Worm (Caenorhabditis elegans) whole organism, early embryonic: ENCODE results near the gene fbxa-154.

ENCODE experiments used
- B0310.2 ChIP-seq: sonication (generic microtip); optimal IDR thresholded peaks from 2 replicates; lab custom pipeline; 2016; ENCODE audit warnings: mild to moderate bottlenecking, missing genetic modification characterization, missing compliant biosample characterization
- F13C5.2 ChIP-seq: sonication (generic microtip); optimal IDR thresholded peaks from 2 replicates; lab custom pipeline; 2017; ENCODE audit warnings: mild to moderate bottlenecking, missing genetic modification characterization, inconsistent platforms, missing compliant biosample characterization
- aly-1 ChIP-seq: sonication (generic microtip); optimal IDR thresholded peaks from 2 replicates; lab custom pipeline; 2016; ENCODE audit warnings: missing genetic modification characterization, missing compliant biosample characterization
- ama-1 ChIP-seq: fragments of 150-350 bp; optimal IDR thresholded peaks from 2 replicates; lab custom pipeline; 2014
- ets-7 ChIP-seq: sonication (generic microtip); optimal IDR thresholded peaks from 2 replicates; lab custom pipeline; 2016; ENCODE audit warnings: missing genotype, missing genetic modification characterization, missing compliant biosample characterization
- flt-1 ChIP-seq: fragments of 200-800 bp; sonication (Bioruptor generic); IDR thresholded peaks from 2 replicates; pipeline ENCODE4 v1.3.6; 2022; ENCODE audit warnings: missing genetic modification characterization, missing compliant biosample characterization
- hmbx-1 ChIP-seq: sonication (generic microtip); optimal IDR thresholded peaks from 2 replicates; lab custom pipeline; 2016; ENCODE audit warnings: mild to moderate bottlenecking, missing genetic modification characterization, missing compliant biosample characterization
- hmg-4 ChIP-seq: fragments of 200-800 bp; sonication (Bioruptor generic); optimal IDR thresholded peaks from 2 replicates; lab custom pipeline; 2018; ENCODE audit warnings: mild to moderate bottlenecking, missing genetic modification characterization, missing compliant biosample characterization
- hnd-1 ChIP-seq: sonication (generic microtip); optimal IDR thresholded peaks from 2 replicates; lab custom pipeline; 2016; ENCODE audit warnings: missing genetic modification characterization, missing compliant biosample characterization
- sea-1 ChIP-seq: fragments of 200-800 bp; sonication (Bioruptor generic); conservative IDR thresholded peaks from 2 replicates; pipeline ENCODE4 v1.3.6; 2022; ENCODE audit warnings: missing genetic modification characterization, missing compliant biosample characterization
- tbx-11 ChIP-seq: fragments of 200-800 bp; sonication (Bioruptor generic); IDR thresholded peaks from 2 replicates; pipeline ENCODE4 v1.3.6; 2022; ENCODE audit warnings: missing genetic modification characterization, missing compliant biosample characterization

DNA sequence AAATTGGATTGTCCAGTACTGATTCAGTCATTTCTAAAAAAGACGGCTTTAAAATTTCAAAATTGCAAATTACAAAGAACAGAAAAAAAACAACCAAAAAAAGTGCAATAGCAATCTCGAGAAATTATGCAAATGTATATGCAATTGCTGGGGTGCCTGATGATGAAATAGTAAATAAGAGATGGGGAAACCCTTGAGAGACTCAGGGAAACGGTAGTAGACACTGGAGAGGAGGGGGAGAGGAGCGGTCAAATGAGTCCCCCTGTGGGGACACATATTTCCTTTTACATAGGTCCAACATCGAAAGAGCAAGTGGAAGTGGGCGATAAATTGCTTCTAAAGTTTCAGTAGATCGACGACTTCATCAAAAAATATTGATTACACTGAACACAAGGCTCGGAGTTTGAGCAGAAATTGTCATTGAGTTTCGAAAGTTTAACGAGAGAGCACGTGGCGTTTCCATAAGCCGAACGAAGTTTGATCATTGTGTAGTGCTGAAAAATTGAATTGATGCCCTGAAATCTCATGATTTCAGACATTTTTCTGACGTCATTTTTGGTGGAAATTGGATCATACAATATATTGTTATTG is 5.5 kb upstream of the fbxa-154 start, which contains the start of the genes fbxa-153 and str-12:
- no peak for TF ChIP-seq ama-1
- no peak for TF ChIP-seq B0310.2
- TF ChIP-seq hmbx-1 (tag; lab: Kevin White, UChicago): no peak
- TF ChIP-seq flt-1 (GFP tag; lab: Robert Waterston, UW): no peak
- peak; percentile 16 for TF ChIP-seq hmg-4
- 0 out of 2 replicates have a peak, but pooled peaks have one; percentile 19 for TF ChIP-seq sea-1 (GFP tag; lab: Robert Waterston, UW)
- no peak for TF ChIP-seq aly-1
- no peak for TF ChIP-seq ets-7 (tag; lab: Kevin White, UChicago)
- TF ChIP-seq hnd-1 (tag; lab: Kevin White, UChicago): no peak
- TF ChIP-seq F13C5.2: peak; percentile 9
- no peak for TF ChIP-seq tbx-11 (GFP tag; lab: Robert Waterston, UW)
